Worm (Caenorhabditis elegans) whole organism, L1 larva: ENCODE results near the gene F11E6.9.
A peak's percentile ranks its signal among the peaks of the same experiment; 100 is the strongest.

Experiments used
- C16A3.4 ChIP-seq: fragments of 150-350 bp; optimal IDR thresholded peaks from 2 replicates; lab custom pipeline; 2014; ENCODE audit warnings: missing biosample characterization, missing genetic modification characterization
- C34B4.2 ChIP-seq: sonication (generic microtip); optimal IDR thresholded peaks from 2 replicates; lab custom pipeline; 2017; ENCODE audit warnings: mild to moderate bottlenecking, missing genetic modification characterization, missing compliant biosample characterization
- aly-2 ChIP-seq: fragments of 150-350 bp; optimal IDR thresholded peaks from 2 replicates; lab custom pipeline; 2014; ENCODE audit warnings: missing biosample characterization, missing genetic modification characterization
- blmp-1 ChIP-seq: fragments of 150-350 bp; optimal IDR thresholded peaks from 2 replicates; lab custom pipeline; 2014; ENCODE audit warnings: missing biosample characterization, missing genetic modification characterization
- ceh-8 ChIP-seq: fragments of 200-800 bp; sonication (Bioruptor generic); optimal IDR thresholded peaks from 2 replicates; lab custom pipeline; 2018; ENCODE audit warnings: mild to moderate bottlenecking, missing genetic modification characterization, moderate library complexity, missing compliant biosample characterization
- ceh-90 ChIP-seq: sonication (generic microtip); optimal IDR thresholded peaks from 2 replicates; lab custom pipeline; 2016; ENCODE audit warnings: missing genetic modification characterization, missing compliant biosample characterization
- dpl-1 ChIP-seq, 3 experiments: fragments of 150-350 bp in 2 of 3; sonication (generic microtip) in 1 of 3; optimal IDR thresholded peaks; 2 replicates each; lab custom pipeline; 2014 to 2017; ENCODE audit warnings: missing biosample characterization in 3 of 3, missing genetic modification characterization in 3 of 3, missing genetic modification reagents in 3 of 3
- dsc-1 ChIP-seq: sonication (generic microtip); optimal IDR thresholded peaks from 2 replicates; lab custom pipeline; 2016; ENCODE audit warnings: mild to moderate bottlenecking, missing genetic modification characterization, missing compliant biosample characterization
- efl-1 ChIP-seq, 4 experiments: fragments of 150-350 bp; optimal IDR thresholded peaks in 3 of 4; peaks in 1 of 4; 1 replicate in 1 of 4; 2 replicates in 3 of 4; lab custom pipeline; 2014; ENCODE audit warnings: missing biosample characterization in 2 of 4, missing genetic modification characterization in 2 of 4, missing genetic modification reagents in 2 of 4
- egl-13 ChIP-seq: sonication (generic microtip); optimal IDR thresholded peaks from 2 replicates; lab custom pipeline; 2016; ENCODE audit warnings: missing genotype, missing genetic modification reagents, missing genetic modification characterization, missing compliant biosample characterization
- ets-5 ChIP-seq: fragments of 200-800 bp; sonication (Bioruptor generic); IDR thresholded peaks from 2 replicates; pipeline ENCODE4 v1.3.6; 2022; ENCODE audit warnings: missing genetic modification characterization, missing compliant biosample characterization
- fkh-10 ChIP-seq: sonication (generic microtip); optimal IDR thresholded peaks from 2 replicates; lab custom pipeline; 2017; ENCODE audit warnings: missing biosample characterization, missing genetic modification reagents, missing genetic modification characterization
- fkh-4 ChIP-seq: sonication (generic microtip); optimal IDR thresholded peaks from 2 replicates; lab custom pipeline; 2016; ENCODE audit warnings: missing compliant biosample characterization, missing genetic modification characterization, borderline replicate concordance
- fos-1 ChIP-seq: fragments of 150-350 bp; optimal IDR thresholded peaks from 2 replicates; lab custom pipeline; 2014; ENCODE audit warnings: missing biosample characterization, missing genetic modification characterization
- grh-1 ChIP-seq: fragments of 200-800 bp; sonication (Bioruptor generic); IDR thresholded peaks from 2 replicates; pipeline ENCODE4 v1.3.6; 2022; ENCODE audit warnings: missing genetic modification reagents, missing genetic modification characterization, missing compliant biosample characterization
- hlh-17 ChIP-seq: fragments of 200-800 bp; sonication (Bioruptor generic); optimal IDR thresholded peaks from 2 replicates; lab custom pipeline; 2018; ENCODE audit warnings: missing genetic modification characterization, mild to moderate bottlenecking, missing compliant biosample characterization, moderate library complexity, borderline replicate concordance
- hpl-2 ChIP-seq: fragments of 150-350 bp; optimal IDR thresholded peaks from 2 replicates; lab custom pipeline; 2014; ENCODE audit warnings: missing biosample characterization, missing genetic modification reagents, missing genetic modification characterization
- lin-15B ChIP-seq: fragments of 150-350 bp; sonication (generic microtip); optimal IDR thresholded peaks from 3 replicates; lab custom pipeline; 2014; ENCODE audit warnings: missing biosample characterization, missing genetic modification characterization
- lin-35 ChIP-seq, 2 experiments: fragments of 150-350 bp; optimal IDR thresholded peaks; 2 replicates each; lab custom pipeline; 2014; ENCODE audit warnings: missing biosample characterization in 2 of 2, missing genetic modification characterization in 2 of 2, missing genetic modification reagents in 2 of 2
- lir-3 ChIP-seq: sonication (generic microtip); optimal IDR thresholded peaks from 2 replicates; lab custom pipeline; 2016; ENCODE audit warnings: mild to moderate bottlenecking, missing genetic modification characterization, moderate library complexity, missing compliant biosample characterization; ENCODE audit not compliant: poor library complexity
- mep-1 ChIP-seq: fragments of 150-350 bp; optimal IDR thresholded peaks from 2 replicates; lab custom pipeline; 2014; ENCODE audit warnings: missing biosample characterization, missing genetic modification characterization
- nhr-20 ChIP-seq: sonication (generic microtip); optimal IDR thresholded peaks from 2 replicates; lab custom pipeline; 2016; ENCODE audit warnings: mild to moderate bottlenecking, missing genetic modification characterization, missing compliant biosample characterization
- nhr-237 ChIP-seq: fragments of 150-350 bp; optimal IDR thresholded peaks from 2 replicates; lab custom pipeline; 2014; ENCODE audit warnings: missing biosample characterization, missing genetic modification characterization
- nhr-71 ChIP-seq: sonication (generic microtip); optimal IDR thresholded peaks from 2 replicates; lab custom pipeline; 2016; ENCODE audit warnings: mild to moderate bottlenecking, missing genetic modification characterization, moderate library complexity, missing compliant biosample characterization
- nhr-77 ChIP-seq: fragments of 150-350 bp; optimal IDR thresholded peaks from 2 replicates; lab custom pipeline; 2014; ENCODE audit warnings: missing biosample characterization, missing genetic modification characterization
- rnt-1 ChIP-seq: sonication (generic microtip); optimal IDR thresholded peaks from 2 replicates; lab custom pipeline; 2016; ENCODE audit warnings: mild to moderate bottlenecking, missing genetic modification characterization, moderate library complexity, missing compliant biosample characterization
- skn-1 ChIP-seq: fragments of 150-350 bp; optimal IDR thresholded peaks from 2 replicates; lab custom pipeline; 2014; ENCODE audit warnings: missing biosample characterization, missing genetic modification characterization
- sox-4 ChIP-seq: sonication (generic microtip); optimal IDR thresholded peaks from 2 replicates; lab custom pipeline; 2016; ENCODE audit warnings: missing genetic modification characterization, missing compliant biosample characterization
- swsn-7 ChIP-seq: sonication (generic microtip); optimal IDR thresholded peaks from 2 replicates; lab custom pipeline; 2016; ENCODE audit warnings: missing genetic modification characterization, missing compliant biosample characterization
- unc-130 ChIP-seq: fragments of 150-350 bp; optimal IDR thresholded peaks from 2 replicates; lab custom pipeline; 2017; ENCODE audit warnings: missing biosample characterization, missing genetic modification characterization, inconsistent platforms
- unc-30 ChIP-seq: sonication (generic microtip); optimal IDR thresholded peaks from 2 replicates; lab custom pipeline; 2017; ENCODE audit warnings: missing biosample characterization, missing genetic modification characterization
- unc-62 ChIP-seq: fragments of 150-350 bp; optimal IDR thresholded peaks from 2 replicates; lab custom pipeline; 2014; ENCODE audit warnings: missing biosample characterization, missing genetic modification reagents, missing genetic modification characterization
- unc-98 ChIP-seq: fragments of 200-800 bp; sonication (Bioruptor generic); IDR thresholded peaks from 2 replicates; pipeline ENCODE4 v1.3.6; 2022; ENCODE audit warnings: missing genetic modification characterization, missing compliant biosample characterization
- zag-1 ChIP-seq: fragments of 150-350 bp; optimal IDR thresholded peaks from 2 replicates; lab custom pipeline; 2014; ENCODE audit warnings: missing biosample characterization, missing genetic modification characterization
- zip-4 ChIP-seq: fragments of 200-800 bp; sonication (Bioruptor generic); optimal IDR thresholded peaks from 2 replicates; lab custom pipeline; 2018; ENCODE audit warnings: mild to moderate bottlenecking, missing genetic modification characterization, moderate library complexity, missing compliant biosample characterization

F11E6.9 gene

ce11 chrIV:17461222-17461707, 13.9 kb downstream of the F11E6.9 start, which contains the start of gene rif-1.1 (continued):
- peak; percentile 91 to 94 (median 92) for TF ChIP-seq dpl-1 (GFP tag; optimal IDR thresholded peaks at IDR 0.05; lab: Kevin White, UChicago)
- TF ChIP-seq unc-130 (tag; lab: Kevin White, UChicago): peak; percentile 4
- peak; percentile 6 for TF ChIP-seq hpl-2 (GFP tag; lab: Kevin White, UChicago)
- peak; percentile 93 to 94 for TF ChIP-seq efl-1 (optimal IDR thresholded peaks at IDR 0.05; lab: Kevin White, UChicago)
- TF ChIP-seq efl-1 (GFP tag; optimal IDR thresholded peaks at IDR 0.05 in 1 of 2; lab: Kevin White, UChicago): peak; percentile 93 to 99
- TF ChIP-seq sox-4 (tag; lab: Kevin White, UChicago): no peak
- TF ChIP-seq rnt-1 (tag; lab: Kevin White, UChicago): peak; percentile 54
- peak; percentile 48 for TF ChIP-seq swsn-7
- no peak for TF ChIP-seq zip-4 (GFP tag; lab: Kevin White, UChicago)
- TF ChIP-seq ceh-8: no peak
- peak; percentile 22 for TF ChIP-seq dsc-1 (tag; lab: Kevin White, UChicago)
- no peak for TF ChIP-seq ceh-90 (tag; lab: Kevin White, UChicago)
- peak; percentile 70 for TF ChIP-seq C16A3.4 (tag; lab: Kevin White, UChicago)
- no peak for TF ChIP-seq C34B4.2 (tag; lab: Kevin White, UChicago)
- TF ChIP-seq zag-1 (tag; lab: Kevin White, UChicago): no peak
- peak; percentile 41 for TF ChIP-seq nhr-77

ce11 chrIV:17453996-17454395, 21.1 kb downstream of the F11E6.9 start:
- TF ChIP-seq efl-1 (optimal IDR thresholded peaks at IDR 0.05; lab: Kevin White, UChicago): no peak
- peak in 1 of 2 experiments; percentile 10 for TF ChIP-seq efl-1 (GFP tag; optimal IDR thresholded peaks at IDR 0.05 in 1 of 2; lab: Kevin White, UChicago)
- TF ChIP-seq blmp-1: no peak

ce11 chrIV:17453200-17453599, 21.9 kb downstream of the F11E6.9 start:
- TF ChIP-seq zag-1 (tag; lab: Kevin White, UChicago): no peak
- no peak for TF ChIP-seq fos-1
- TF ChIP-seq blmp-1: peak; percentile 86
- TF ChIP-seq efl-1 (optimal IDR thresholded peaks at IDR 0.05; lab: Kevin White, UChicago): no peak
- TF ChIP-seq efl-1 (GFP tag; optimal IDR thresholded peaks at IDR 0.05 in 1 of 2; lab: Kevin White, UChicago): peak in 1 of 2 experiments; percentile 62
- TF ChIP-seq hlh-17 (GFP tag; lab: Kevin White, UChicago): no peak
- TF ChIP-seq egl-13 (tag; lab: Kevin White, UChicago): no peak
- no peak for TF ChIP-seq skn-1 (tag; lab: Kevin White, UChicago)

DNA sequence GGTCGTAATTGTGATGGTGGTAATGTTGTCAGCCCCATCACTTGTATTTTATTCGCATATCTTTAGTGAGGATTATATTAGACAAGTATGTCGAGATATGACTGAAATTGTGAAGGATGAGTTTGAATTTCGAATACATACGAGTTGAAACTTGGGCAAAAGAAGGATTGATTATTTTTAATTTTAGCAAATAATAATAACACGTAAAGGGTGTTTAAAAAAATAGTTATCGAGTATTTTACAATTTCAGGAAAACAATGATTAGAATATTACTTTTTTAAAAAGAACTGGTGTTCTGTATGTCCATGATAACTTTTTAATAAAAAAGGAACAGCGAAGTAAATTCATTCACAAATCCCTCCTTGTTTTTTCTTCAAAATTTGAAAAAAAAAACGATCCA, 24.7 kb downstream of the F11E6.9 start, which contains the start of gene F11E6.8:
Gene F11E6.8, minus strand, starts transcription at position 101 of the 400 bp plus-strand sequence.
- TF ChIP-seq fkh-4 (no peak), nhr-20 (no peak), unc-30 (tag; lab: Kevin White, UChicago) (no peak), zip-4 (GFP tag; lab: Kevin White, UChicago) (no peak), aly-2 (tag; lab: Kevin White, UChicago) (no peak), nhr-71 (no peak), fkh-10 (no peak), mep-1 (tag; lab: Kevin White, UChicago) (no peak), lin-35 (GFP tag; optimal IDR thresholded peaks at IDR 0.05; lab: Kevin White, UChicago) (no peak)

- TF ChIP-seq nhr-20: no peak
- no peak for TF ChIP-seq lin-15B
- no peak for TF ChIP-seq mep-1 (tag; lab: Kevin White, UChicago)
- no peak for TF ChIP-seq unc-62
- no peak for TF ChIP-seq lin-35 (GFP tag; optimal IDR thresholded peaks at IDR 0.05; lab: Kevin White, UChicago)
- TF ChIP-seq, all 84 proteins: peak for 0
Observed at ce11 chrIV:17448319-17448718, 26.8 kb downstream of the F11E6.9 start.

- TF ChIP-seq nhr-237 (no peak), grh-1 (GFP tag; lab: Robert Waterston, UW) (no peak), lin-35 (GFP tag; optimal IDR thresholded peaks at IDR 0.05; lab: Kevin White, UChicago) (peak in 1 of 2 experiments; percentile 16), lin-15B (no peak), unc-98 (no peak), ets-5 (GFP tag; lab: Robert Waterston, UW) (no peak), lir-3 (tag; lab: Kevin White, UChicago) (no peak)
- TF ChIP-seq, all 84 proteins: peak for 1
Observed at ce11 chrIV:17442503-17442902, 32.6 kb downstream of the F11E6.9 start, which contains the start of gene F11E6.11. Gene F11E6.11, plus strand, starts transcription at chrIV:17442827.
